Worm (Caenorhabditis elegans) whole organism, L3 larva: ENCODE measurements around the gene glb-28.
A peak's percentile ranks its signal among the peaks of the same experiment; 100 is the strongest.

Source experiments
- R02D3.7 ChIP-seq: fragments of 150-350 bp; optimal IDR thresholded peaks from 2 replicates; lab custom pipeline; 2014; ENCODE audit warnings: missing biosample characterization, missing genetic modification characterization
- ama-1 ChIP-seq: fragments of 150-350 bp; optimal IDR thresholded peaks from 2 replicates; lab custom pipeline; 2018
- ceh-28 ChIP-seq: fragments of 150-350 bp; optimal IDR thresholded peaks from 2 replicates; lab custom pipeline; 2014; ENCODE audit warnings: missing biosample characterization, missing genetic modification reagents, missing genetic modification characterization
- egl-27 ChIP-seq: sonication (generic microtip); optimal IDR thresholded peaks from 4 replicates; lab custom pipeline; 2017; ENCODE audit warnings: missing biosample characterization, missing genetic modification reagents, missing genetic modification characterization
- egl-5 ChIP-seq: fragments of 150-350 bp; optimal IDR thresholded peaks from 2 replicates; lab custom pipeline; 2017; ENCODE audit warnings: missing biosample characterization, missing genetic modification reagents, missing genetic modification characterization, inconsistent platforms
- elt-1 ChIP-seq: fragments of 150-350 bp; optimal IDR thresholded peaks from 2 replicates; lab custom pipeline; 2014; ENCODE audit warnings: missing biosample characterization, missing genetic modification characterization
- elt-2 ChIP-seq: sonication (generic microtip); optimal IDR thresholded peaks from 2 replicates; lab custom pipeline; 2016; ENCODE audit warnings: missing genetic modification reagents, mild to moderate bottlenecking, missing genetic modification characterization, missing compliant biosample characterization
- eor-1 ChIP-seq, 2 experiments: fragments of 150-350 bp; optimal IDR thresholded peaks; 2 replicates each; lab custom pipeline; 2014 to 2018; ENCODE audit warnings: missing biosample characterization in 2 of 2, missing genetic modification characterization in 2 of 2
- fkh-10 ChIP-seq: sonication (generic microtip); optimal IDR thresholded peaks from 2 replicates; lab custom pipeline; 2017; ENCODE audit warnings: missing biosample characterization, missing genetic modification reagents, missing genetic modification characterization
- fkh-2 ChIP-seq: fragments of 150-350 bp; optimal IDR thresholded peaks from 2 replicates; lab custom pipeline; 2014; ENCODE audit warnings: missing biosample characterization, missing genetic modification reagents, missing genetic modification characterization
- fos-1 ChIP-seq: fragments of 150-350 bp; optimal IDR thresholded peaks from 2 replicates; lab custom pipeline; 2014; ENCODE audit warnings: missing biosample characterization, missing genetic modification characterization
- hmg-11 ChIP-seq: sonication (generic microtip); optimal IDR thresholded peaks from 2 replicates; lab custom pipeline; 2016; ENCODE audit warnings: missing genetic modification characterization, missing compliant biosample characterization
- lin-39 ChIP-seq: fragments of 150-350 bp; optimal IDR thresholded peaks from 2 replicates; lab custom pipeline; 2018; ENCODE audit warnings: missing biosample characterization, missing genetic modification reagents, missing genetic modification characterization
- lsy-12 ChIP-seq: sonication (generic microtip); optimal IDR thresholded peaks from 2 replicates; lab custom pipeline; 2016; ENCODE audit warnings: mild to moderate bottlenecking, missing genetic modification characterization, missing compliant biosample characterization
- mml-1 ChIP-seq: fragments of 150-350 bp; sonication (generic microtip); optimal IDR thresholded peaks from 3 replicates; lab custom pipeline; 2014; ENCODE audit warnings: missing biosample characterization, missing genetic modification characterization
- nfya-1 ChIP-seq: sonication (generic microtip); optimal IDR thresholded peaks from 2 replicates; lab custom pipeline; 2017; ENCODE audit warnings: missing genetic modification characterization, mild to moderate bottlenecking, missing compliant biosample characterization, antibody characterized with exemption, moderate library complexity; ENCODE audit not compliant: insufficient read depth
- nhr-23 ChIP-seq: fragments of 150-350 bp; optimal IDR thresholded peaks from 2 replicates; lab custom pipeline; 2014; ENCODE audit warnings: missing biosample characterization, missing genetic modification reagents, missing genetic modification characterization
- nhr-25 ChIP-seq: sonication (generic microtip); optimal IDR thresholded peaks from 2 replicates; lab custom pipeline; 2017; ENCODE audit warnings: missing biosample characterization, missing genetic modification characterization
- nhr-28 ChIP-seq: fragments of 150-350 bp; optimal IDR thresholded peaks from 2 replicates; lab custom pipeline; 2014; ENCODE audit warnings: missing biosample characterization, missing genetic modification characterization
- nhr-43 ChIP-seq: sonication (generic microtip); optimal IDR thresholded peaks from 2 replicates; lab custom pipeline; 2016; ENCODE audit warnings: mild to moderate bottlenecking, missing genetic modification characterization, missing compliant biosample characterization; ENCODE audit not compliant: poor library complexity, severe bottlenecking
- nhr-67 ChIP-seq: fragments of 150-350 bp; optimal IDR thresholded peaks from 2 replicates; lab custom pipeline; 2014; ENCODE audit warnings: missing biosample characterization, missing genetic modification characterization
- nhr-77 ChIP-seq: fragments of 150-350 bp; optimal IDR thresholded peaks from 2 replicates; lab custom pipeline; 2014; ENCODE audit warnings: missing biosample characterization, missing genetic modification characterization
- pha-4 ChIP-seq: fragments of 150-350 bp; optimal IDR thresholded peaks from 2 replicates; lab custom pipeline; 2014; ENCODE audit warnings: missing biosample characterization, missing genetic modification reagents, missing genetic modification characterization
- pqm-1 ChIP-seq: fragments of 150-350 bp; optimal IDR thresholded peaks from 2 replicates; lab custom pipeline; 2017; ENCODE audit warnings: missing biosample characterization, missing genetic modification characterization, inconsistent platforms
- snpc-4 ChIP-seq: fragments of 150-350 bp; optimal IDR thresholded peaks from 2 replicates; lab custom pipeline; 2014; ENCODE audit warnings: missing biosample characterization, missing genetic modification characterization
- tbx-2 ChIP-seq: sonication (generic microtip); optimal IDR thresholded peaks from 2 replicates; lab custom pipeline; 2016; ENCODE audit warnings: mild to moderate bottlenecking, missing genetic modification characterization, missing compliant biosample characterization
- unc-39 ChIP-seq: sonication (generic microtip); optimal IDR thresholded peaks from 4 replicates; lab custom pipeline; 2017; ENCODE audit warnings: missing biosample characterization, missing genetic modification characterization
- unc-62 ChIP-seq: fragments of 150-350 bp; sonication (generic microtip); optimal IDR thresholded peaks from 4 replicates; lab custom pipeline; 2014; ENCODE audit warnings: missing biosample characterization, missing genetic modification reagents, missing genetic modification characterization
- ztf-11 ChIP-seq: fragments of 150-350 bp; optimal IDR thresholded peaks from 2 replicates; lab custom pipeline; 2014; ENCODE audit warnings: missing biosample characterization, missing genetic modification characterization

Gene glb-28

DNA sequence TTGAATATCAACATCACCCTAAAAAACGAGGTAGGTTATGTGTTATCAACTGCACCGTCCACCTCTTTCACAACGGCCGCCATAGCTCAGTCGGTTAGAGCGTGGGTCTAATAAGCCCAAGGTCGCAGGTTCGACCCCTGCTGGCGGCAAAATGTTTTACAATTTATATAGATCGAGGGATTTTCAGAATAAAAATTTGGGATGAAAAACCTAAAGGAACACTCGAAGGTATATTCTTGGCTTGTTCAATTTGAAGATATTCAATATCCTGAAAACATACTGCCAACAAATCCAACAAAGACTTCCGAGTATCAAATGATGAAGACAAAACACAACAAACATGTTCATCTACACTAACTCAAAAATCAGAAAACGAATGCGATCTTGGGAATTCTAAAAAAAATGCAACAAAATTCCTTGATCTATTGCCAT lies 19.6 kb downstream of the glb-28 start:
- TF ChIP-seq pqm-1 (tag; lab: Kevin White, UChicago) (peak; percentile 25), nhr-43 (tag; lab: Kevin White, UChicago) (peak; percentile 45), ceh-28 (tag; lab: Kevin White, UChicago) (no peak), egl-27 (tag; lab: Kevin White, UChicago) (peak; percentile 7), tbx-2 (tag; lab: Kevin White, UChicago) (peak; percentile 7), hmg-11 (tag; lab: Kevin White, UChicago) (no peak), nfya-1 (tag; lab: Kevin White, UChicago) (peak; percentile 11), pha-4 (tag; lab: Kevin White, UChicago) (no peak), snpc-4 (tag; lab: Kevin White, UChicago) (peak; percentile 28), elt-2 (peak; percentile 36), fkh-2 (tag; lab: Kevin White, UChicago) (no peak), lsy-12 (peak; percentile 71), nhr-77 (tag; lab: Kevin White, UChicago) (peak; percentile 53), nhr-25 (tag; lab: Kevin White, UChicago) (peak; percentile 15), nhr-23 (tag; lab: Kevin White, UChicago) (peak; percentile 36)

DNA sequence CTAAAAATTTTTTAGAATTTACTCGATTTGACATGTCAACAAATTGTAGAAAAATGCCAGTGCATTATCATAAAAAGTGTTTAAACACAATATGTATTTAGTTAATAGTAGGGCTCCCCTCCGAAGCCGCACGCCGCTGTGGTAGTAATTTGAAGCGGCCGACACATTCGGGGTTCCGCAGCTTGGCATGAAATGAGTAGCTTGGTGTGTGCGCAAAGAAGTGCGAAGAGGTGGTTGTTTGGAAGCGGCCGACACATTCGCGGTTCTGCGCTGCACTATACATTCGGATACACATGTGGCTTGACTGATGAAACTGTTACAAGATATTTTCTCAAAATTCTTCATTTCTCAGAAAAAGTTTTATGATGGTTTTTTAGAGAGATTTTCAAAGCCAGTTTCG lies 31.5 kb downstream of the glb-28 start:
- TF ChIP-seq nhr-28 (tag; lab: Kevin White, UChicago) = no peak
- peak; percentile 18 for TF ChIP-seq lsy-12
- no peak for TF ChIP-seq egl-5
- no peak for TF ChIP-seq fos-1
- TF ChIP-seq unc-39 = no peak
- TF ChIP-seq pha-4 (tag; lab: Kevin White, UChicago) = no peak
- no peak for TF ChIP-seq ztf-11 (tag; lab: Kevin White, UChicago)
- peak; percentile 76 for TF ChIP-seq snpc-4 (tag; lab: Kevin White, UChicago)

DNA sequence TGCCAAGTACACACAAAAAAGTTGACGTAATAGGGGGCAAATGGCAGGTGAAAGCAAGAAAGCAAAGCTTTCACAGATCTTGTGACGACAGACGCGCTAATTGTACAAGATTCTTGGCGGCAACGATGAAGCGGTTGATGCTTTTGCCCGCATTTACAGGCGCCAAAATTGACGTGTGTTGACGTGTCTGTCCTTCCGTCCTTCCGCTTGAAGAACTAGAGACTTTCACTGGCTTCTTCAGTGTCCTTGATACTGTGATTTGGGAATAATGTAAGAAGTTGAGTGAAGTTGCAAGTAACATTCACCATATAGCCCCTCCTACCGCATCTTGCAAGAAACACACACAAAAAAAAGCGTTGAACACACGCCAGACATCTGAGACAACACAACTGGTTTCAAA lies 33.3 kb downstream of the glb-28 start, which contains the start of gene jud-4:
Gene jud-4, plus strand, starts transcription at position 376 of the 400 bp plus-strand sequence.
- TF ChIP-seq nhr-25 (tag; lab: Kevin White, UChicago) (peak; percentile 93), lsy-12 (no peak), mml-1 (tag; lab: Kevin White, UChicago) (no peak), nhr-67 (tag; lab: Kevin White, UChicago) (no peak)

DNA sequence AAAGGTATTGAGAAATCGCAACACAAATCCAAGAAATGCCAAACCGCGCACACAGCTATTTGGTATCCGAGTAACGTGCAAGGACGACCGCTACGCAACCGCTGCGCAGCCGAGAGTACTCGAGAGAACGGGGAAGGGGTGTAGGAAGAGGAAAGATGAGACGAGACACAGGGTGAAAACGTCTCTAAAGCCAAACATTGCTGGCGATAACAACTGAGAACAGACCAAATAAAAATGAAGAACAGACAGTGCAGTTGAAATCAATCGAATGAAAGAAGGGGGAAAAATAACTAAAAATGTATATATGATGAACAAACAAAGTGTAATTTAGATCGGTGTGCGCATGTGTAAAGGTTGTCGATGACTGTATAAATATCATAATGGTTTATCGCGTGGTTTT lies 35.8 kb downstream of the glb-28 start:
- peak; percentile 63 for TF ChIP-seq nhr-23 (tag; lab: Kevin White, UChicago)
- peak; percentile 79 for TF ChIP-seq pha-4 (tag; lab: Kevin White, UChicago)
- no peak for TF ChIP-seq fos-1
- no peak for TF ChIP-seq ama-1 (lab: Kevin White, UChicago)
- peak; percentile 30 for TF ChIP-seq hmg-11 (tag; lab: Kevin White, UChicago)
- no peak for TF ChIP-seq ztf-11 (tag; lab: Kevin White, UChicago)
- TF ChIP-seq egl-5 = peak; percentile 24
- no peak for TF ChIP-seq unc-62 (GFP tag; lab: Kevin White, UChicago)
- TF ChIP-seq egl-27 (tag; lab: Kevin White, UChicago) = peak; percentile 4
- TF ChIP-seq fkh-10 (GFP tag; lab: Kevin White, UChicago) = no peak
- peak; percentile 23 for TF ChIP-seq pqm-1 (tag; lab: Kevin White, UChicago)
- peak; percentile 45 for TF ChIP-seq nfya-1 (tag; lab: Kevin White, UChicago)
- TF ChIP-seq elt-2 = peak; percentile 33
- no peak for TF ChIP-seq nhr-67 (tag; lab: Kevin White, UChicago)
- no peak for TF ChIP-seq unc-39
- TF ChIP-seq mml-1 (tag; lab: Kevin White, UChicago) = no peak
- TF ChIP-seq lin-39 (tag; lab: Kevin White, UChicago) = peak; percentile 88
- TF ChIP-seq R02D3.7 (tag; lab: Kevin White, UChicago) = no peak
- TF ChIP-seq nhr-25 (tag; lab: Kevin White, UChicago) = peak; percentile 60

DNA sequence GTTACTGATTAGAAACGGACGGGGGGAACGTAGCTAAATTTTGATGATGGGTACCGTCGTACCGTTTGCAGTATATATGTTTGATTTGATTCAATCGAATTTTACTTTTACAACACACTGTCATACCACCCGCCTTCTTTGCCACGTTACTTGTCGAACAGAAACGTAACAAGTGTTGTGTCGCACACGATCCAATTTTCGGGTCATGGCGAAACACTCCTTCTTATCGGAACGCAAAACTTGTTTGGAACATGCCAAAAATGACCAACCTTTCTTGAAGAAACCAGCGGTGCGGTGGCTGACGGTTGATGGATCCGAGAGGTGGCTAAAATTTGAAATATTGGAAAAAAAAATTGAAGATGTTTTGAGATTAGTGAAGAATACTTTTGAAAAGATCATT lies 36.7 kb downstream of the glb-28 start:
- TF ChIP-seq nhr-23 (tag; lab: Kevin White, UChicago) (peak; percentile 62), egl-27 (tag; lab: Kevin White, UChicago) (no peak), nfya-1 (tag; lab: Kevin White, UChicago) (no peak), fos-1 (no peak), eor-1 (tag; optimal IDR thresholded peaks at IDR 0.05; lab: Kevin White, UChicago) (no peak), fkh-10 (GFP tag; lab: Kevin White, UChicago) (no peak), ama-1 (lab: Kevin White, UChicago) (no peak), fkh-2 (tag; lab: Kevin White, UChicago) (no peak), nhr-25 (tag; lab: Kevin White, UChicago) (peak; percentile 68), unc-39 (no peak), ceh-28 (tag; lab: Kevin White, UChicago) (no peak), elt-1 (no peak)
- TF ChIP-seq, all 47 proteins: peak for 2
